Worm (Caenorhabditis elegans) whole organism, L1 larva: ENCODE data around the gene Y108F1.5.
"Not testable (repeated sequence)": the region's sequence is repeated elsewhere in the genome, so short reads cannot be mapped to it uniquely, and the experiment has no call there.

Source experiments
- blmp-1 ChIP-seq: fragments of 150-350 bp; optimal IDR thresholded peaks from 2 replicates; lab custom pipeline; 2014; ENCODE audit warnings: missing biosample characterization, missing genetic modification characterization
- ceh-82 ChIP-seq, 3 experiments: fragments of 150-350 bp in 1 of 3; sonication (generic microtip) in 2 of 3; optimal IDR thresholded peaks; 2 replicates each; lab custom pipeline; 2014 to 2017; ENCODE audit warnings: missing biosample characterization in 3 of 3, missing genetic modification characterization in 3 of 3
- elt-2 ChIP-seq: sonication (generic microtip); optimal IDR thresholded peaks from 2 replicates; lab custom pipeline; 2016; ENCODE audit warnings: missing genetic modification characterization, mild to moderate bottlenecking, inconsistent platforms, missing compliant biosample characterization, missing genetic modification reagents
- fos-1 ChIP-seq: fragments of 150-350 bp; optimal IDR thresholded peaks from 2 replicates; lab custom pipeline; 2014; ENCODE audit warnings: missing biosample characterization, missing genetic modification characterization
- nhr-20 ChIP-seq: sonication (generic microtip); optimal IDR thresholded peaks from 2 replicates; lab custom pipeline; 2016; ENCODE audit warnings: mild to moderate bottlenecking, missing genetic modification characterization, missing compliant biosample characterization
- nhr-77 ChIP-seq: fragments of 150-350 bp; optimal IDR thresholded peaks from 2 replicates; lab custom pipeline; 2014; ENCODE audit warnings: missing biosample characterization, missing genetic modification characterization
- nhr-85 ChIP-seq: sonication (generic microtip); peaks from one replicate; lab custom pipeline; 2016; ENCODE audit warnings: missing genetic modification characterization, inconsistent platforms, missing compliant biosample characterization
- pag-3 ChIP-seq: sonication (generic microtip); optimal IDR thresholded peaks from 2 replicates; lab custom pipeline; 2017; ENCODE audit warnings: missing genetic modification characterization, mild to moderate bottlenecking, missing compliant biosample characterization, antibody characterized with exemption, borderline replicate concordance; ENCODE audit not compliant: insufficient read depth
- skn-1 ChIP-seq: fragments of 150-350 bp; optimal IDR thresholded peaks from 2 replicates; lab custom pipeline; 2014; ENCODE audit warnings: missing biosample characterization, missing genetic modification characterization
- snu-23 ChIP-seq: sonication (generic microtip); optimal IDR thresholded peaks from 2 replicates; lab custom pipeline; 2016; ENCODE audit warnings: missing genetic modification characterization, missing compliant biosample characterization

- not testable (repeated sequence) for TF ChIP-seq nhr-85 (tag; lab: Kevin White, UChicago); snu-23 (GFP tag; lab: Kevin White, UChicago); fos-1 (tag; lab: Kevin White, UChicago); nhr-20; skn-1 (tag; lab: Kevin White, UChicago); blmp-1 (tag; lab: Kevin White, UChicago); ceh-82 (tag; optimal IDR thresholded peaks at IDR 0.05; lab: Kevin White, UChicago); elt-2 (tag; lab: Kevin White, UChicago); nhr-77 (tag; lab: Kevin White, UChicago); pag-3 (tag; lab: Kevin White, UChicago)
These were observed 44.4 kb downstream of the Y108F1.5 start, which contains the start of gene AC8.3 for ce11 chrX:229374-229773.
